Fruit fly (Drosophila melanogaster): ENCODE results near the gene CG14441.

The CG14441 gene

DNA sequence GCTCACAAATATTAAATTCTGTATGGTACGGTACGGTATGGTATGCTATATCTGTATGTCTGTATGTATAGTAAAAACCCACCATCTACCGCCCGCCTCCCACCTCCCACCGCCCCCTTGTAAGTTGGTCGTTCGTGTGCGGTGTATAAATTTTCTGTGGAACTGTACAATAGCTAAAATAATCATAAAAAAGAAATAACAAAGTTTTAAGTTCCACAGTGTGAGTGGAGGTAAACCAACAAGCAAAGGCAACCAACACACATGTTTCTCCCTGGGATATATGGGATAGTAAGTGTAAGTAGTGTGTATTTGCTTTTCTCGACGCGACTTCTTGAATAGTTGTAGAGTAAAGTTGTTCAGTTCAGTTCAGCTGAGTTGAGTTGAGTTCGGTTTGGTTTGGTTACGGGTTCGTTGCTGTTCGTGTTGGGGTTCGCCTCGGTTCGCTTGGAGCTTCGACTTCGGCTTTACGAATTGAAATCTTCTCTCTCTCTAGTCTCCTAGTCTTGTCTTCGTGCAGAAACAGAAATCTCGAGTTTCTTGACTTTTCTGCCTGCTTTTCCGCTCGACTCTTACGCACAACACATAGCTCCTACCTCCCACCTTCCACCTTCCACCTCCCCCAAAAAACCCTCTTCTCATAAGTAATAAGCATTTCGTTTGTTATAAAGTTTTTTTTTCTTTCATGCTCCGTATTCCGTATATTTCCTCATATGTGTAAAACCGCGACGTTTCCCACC is 7.4 kb downstream of the CG14441 start (continued):
- TF ChIP-seq Stat92E (GFP tag; optimal IDR thresholded peaks at IDR 0.05) (no peak), CG17186 (GFP tag; optimal IDR thresholded peaks at IDR 0.05) (no peak), CG15696 (tag; optimal IDR thresholded peaks at IDR 0.05) (no peak), Lpt (GFP tag; optimal IDR thresholded peaks at IDR 0.05) (no peak), CG10366 (GFP tag; IDR thresholded peaks at IDR 0.05) (no peak), pan (optimal IDR thresholded peaks at IDR 0.05) (no peak), pan (GFP tag; optimal IDR thresholded peaks at IDR 0.05 in 1 of 2, IDR thresholded peaks at IDR 0.05 in 1 of 2) (no peak), CG8359 (GFP tag; optimal IDR thresholded peaks at IDR 0.05; ENCODE audit: borderline replicate concordance) (no peak), CG6175 (GFP tag; IDR thresholded peaks at IDR 0.05) (no peak), CG10543 (GFP tag; optimal IDR thresholded peaks at IDR 0.05) (peak; percentile 37), cg (GFP tag; optimal IDR thresholded peaks at IDR 0.05) (peak; percentile 46), CG11398 (GFP tag; optimal IDR thresholded peaks at IDR 0.05) (no peak), knrl (GFP tag; IDR thresholded peaks at IDR 0.05; ENCODE audit: partially characterized antibody) (no peak), CG15011 (GFP tag; optimal IDR thresholded peaks at IDR 0.05) (no peak), Pdp1 (GFP tag; optimal IDR thresholded peaks at IDR 0.05) (peak in 1 of 2 experiments; percentile 14), ac (GFP tag; optimal IDR thresholded peaks at IDR 0.05) (no peak), prd (optimal IDR thresholded peaks at IDR 0.05) (no peak), prd (GFP tag; IDR thresholded peaks at IDR 0.05) (no peak), croc (GFP tag; conservative IDR thresholded peaks at IDR 0.05) (no peak), Usf (GFP tag; optimal IDR thresholded peaks at IDR 0.05) (no peak), psq (GFP tag; optimal IDR thresholded peaks at IDR 0.05) (peak; percentile 31), PHDP (tag; optimal IDR thresholded peaks at IDR 0.05) (no peak), NC2α (GFP tag; optimal IDR thresholded peaks at IDR 0.05) (no peak), zen (tag; optimal IDR thresholded peaks at IDR 0.05) (no peak), chinmo (GFP tag; IDR thresholded peaks at IDR 0.05; ENCODE audit: partially characterized antibody) (0 out of 4 replicates have a peak, but pooled peaks have one; percentile 49), Abd-B (GFP tag; optimal IDR thresholded peaks at IDR 0.05) (no peak), Xrp1 (GFP tag; IDR thresholded peaks at IDR 0.05) (no peak), CG1647 (GFP tag; optimal IDR thresholded peaks at IDR 0.05) (no peak), sens (GFP tag) (no peak), MESR4 (GFP tag; optimal IDR thresholded peaks at IDR 0.05) (no peak), jumu (GFP tag; optimal IDR thresholded peaks at IDR 0.05) (no peak), CG15479 (GFP tag; optimal IDR thresholded peaks at IDR 0.05) (no peak), CG2678 (tag; optimal IDR thresholded peaks at IDR 0.05) (peak; percentile 22), CG10274 (GFP tag; optimal IDR thresholded peaks at IDR 0.05) (no peak), CG17612 (GFP tag; IDR thresholded peaks at IDR 0.05) (no peak), z (GFP tag; IDR thresholded peaks at IDR 0.05) (no peak), Fer3 (tag; optimal IDR thresholded peaks at IDR 0.05) (no peak), CG33557 (GFP tag; optimal IDR thresholded peaks at IDR 0.05) (no peak), eyg (GFP tag; optimal IDR thresholded peaks at IDR 0.05) (no peak), CG8290 (GFP tag; optimal IDR thresholded peaks at IDR 0.05) (no peak), CG8290 (tag; optimal IDR thresholded peaks at IDR 0.05) (peak in 1 of 2 experiments; percentile 32), Six4 (GFP tag; optimal IDR thresholded peaks at IDR 0.05) (no peak), D (optimal IDR thresholded peaks at IDR 0.05) (no peak), D (GFP tag; optimal IDR thresholded peaks at IDR 0.05) (no peak), Hmx (GFP tag; optimal IDR thresholded peaks at IDR 0.05) (no peak), Ets97D (GFP tag; optimal IDR thresholded peaks at IDR 0.05) (no peak), CG7357 (GFP tag; IDR thresholded peaks at IDR 0.05) (no peak), Mes4 (GFP tag; optimal IDR thresholded peaks at IDR 0.05) (no peak), Hr3 (GFP tag; optimal IDR thresholded peaks at IDR 0.05) (no peak), slbo (GFP tag; IDR thresholded peaks at IDR 0.05) (no peak), NFAT (GFP tag; IDR thresholded peaks at IDR 0.05) (0 out of 2 replicates have a peak, but pooled peaks have one; percentile 12)

All from whole organism, embryonic.